Worm (Caenorhabditis elegans) whole organism, late embryonic: ENCODE measurements around the gene afmd-1.
A peak's percentile ranks its signal among the peaks of the same experiment; 100 is the strongest.

Experiments used
- ama-1 ChIP-seq: fragments of 150-350 bp; optimal IDR thresholded peaks from 2 replicates; lab custom pipeline; 2014
- elt-4 ChIP-seq: sonication (generic microtip); optimal IDR thresholded peaks from 2 replicates; lab custom pipeline; 2016; ENCODE audit warnings: missing genetic modification characterization, missing compliant biosample characterization
- nhr-11 ChIP-seq: fragments of 150-350 bp; optimal IDR thresholded peaks from 2 replicates; lab custom pipeline; 2014; ENCODE audit warnings: missing biosample characterization, missing genetic modification characterization
- odd-2 ChIP-seq: sonication (generic microtip); optimal IDR thresholded peaks from 2 replicates; lab custom pipeline; 2017; ENCODE audit warnings: antibody characterized with exemption, mild to moderate bottlenecking, missing genetic modification characterization, missing compliant biosample characterization
- pqm-1 ChIP-seq: sonication (generic microtip); optimal IDR thresholded peaks from 2 replicates; lab custom pipeline; 2016; ENCODE audit warnings: missing genetic modification characterization, missing compliant biosample characterization
- ref-2 ChIP-seq: sonication (generic microtip); optimal IDR thresholded peaks from 2 replicates; lab custom pipeline; 2016; ENCODE audit warnings: missing genetic modification characterization, missing compliant biosample characterization

- TF ChIP-seq pqm-1 = peak; percentile 2
- no peak for TF ChIP-seq odd-2 (tag; lab: Kevin White, UChicago)
- no peak for TF ChIP-seq ama-1 (lab: Kevin White, UChicago)
- TF ChIP-seq nhr-11 (tag; lab: Kevin White, UChicago) = no peak
- TF ChIP-seq elt-4 = no peak
- no peak for TF ChIP-seq ref-2 (tag; lab: Kevin White, UChicago)
These were observed 13.8 kb upstream of the afmd-1 start, which contains the start of gene cap-1 for ce11 chrIV:7230198-7230597.
